Fruit fly (Drosophila melanogaster) whole organism, embryonic: Measurements from ENCODE around the gene cactin.

Experiments used
- Bgb ChIP-seq: fragments of 200-800 bp; sonication (Bioruptor generic); IDR thresholded peaks from 2 replicates; pipeline ENCODE4 v1.3.6; 2022; ENCODE audit warnings: missing biosample characterization, missing genetic modification characterization; ENCODE audit not compliant: partially characterized antibody
- Blimp-1 ChIP-seq: fragments of 200-800 bp; sonication (Bioruptor generic); optimal IDR thresholded peaks from 3 replicates; lab custom pipeline; 2018; ENCODE audit warnings: missing biosample characterization, missing genetic modification characterization, mild to moderate bottlenecking, moderate library complexity, missing genetic modification reagents
- CG10147 ChIP-seq: fragments of 200-800 bp; sonication (Bioruptor generic); optimal IDR thresholded peaks from 2 replicates; lab custom pipeline; 2019; ENCODE audit warnings: missing biosample characterization, mild to moderate bottlenecking, missing genetic modification characterization, moderate library complexity
- CG10321 ChIP-seq: fragments of 200-800 bp; sonication (Bioruptor generic); IDR thresholded peaks from 2 replicates; pipeline ENCODE4 v1.3.6; 2022; ENCODE audit warnings: missing biosample characterization, missing genetic modification characterization
- CG12155 ChIP-seq: fragments of 200-800 bp; sonication (Bioruptor generic); optimal IDR thresholded peaks from 3 replicates; lab custom pipeline; 2016; ENCODE audit warnings: missing biosample characterization, missing genetic modification characterization
- CG13287 ChIP-seq: fragments of 200-800 bp; sonication (Bioruptor generic); IDR thresholded peaks from 2 replicates; pipeline ENCODE4 v1.3.6; 2022; ENCODE audit warnings: missing biosample characterization, missing genetic modification characterization; ENCODE audit not compliant: partially characterized antibody
- CG13624 ChIP-seq: fragments of 200-800 bp; sonication (Bioruptor generic); optimal IDR thresholded peaks from 2 replicates; lab custom pipeline; 2016; ENCODE audit warnings: missing biosample characterization, missing genetic modification characterization
- CG17186 ChIP-seq: fragments of 200-800 bp; sonication (Bioruptor generic); optimal IDR thresholded peaks from 3 replicates; lab custom pipeline; 2017; ENCODE audit warnings: missing biosample characterization, missing genetic modification reagents, missing genetic modification characterization
- CG17328 ChIP-seq: fragments of 200-800 bp; sonication (Bioruptor generic); IDR thresholded peaks from 2 replicates; pipeline ENCODE4 v1.3.6; 2022; ENCODE audit warnings: missing biosample characterization, missing genetic modification characterization
- CG30020 ChIP-seq: fragments of 200-800 bp; optimal IDR thresholded peaks from 2 replicates; lab custom pipeline; 2019; ENCODE audit warnings: missing biosample characterization, mild to moderate bottlenecking, missing genetic modification characterization, moderate library complexity
- CG31388 ChIP-seq: fragments of 200-800 bp; sonication (Bioruptor generic); optimal IDR thresholded peaks from 2 replicates; lab custom pipeline; 2016; ENCODE audit warnings: missing biosample characterization, missing genetic modification characterization
- CG34376 ChIP-seq: fragments of 200-800 bp; sonication (Bioruptor generic); optimal IDR thresholded peaks from 2 replicates; lab custom pipeline; 2018; ENCODE audit warnings: missing biosample characterization, mild to moderate bottlenecking, missing genetic modification characterization
- CG8281 ChIP-seq: fragments of 200-800 bp; sonication (Bioruptor generic); optimal IDR thresholded peaks from 2 replicates; lab custom pipeline; 2018; ENCODE audit warnings: missing biosample characterization, mild to moderate bottlenecking, missing genetic modification characterization, moderate library complexity
- CG8765 ChIP-seq: fragments of 200-800 bp; sonication (Bioruptor generic); IDR thresholded peaks from 2 replicates; pipeline ENCODE4 v1.3.6; 2022; ENCODE audit warnings: missing biosample characterization, missing genetic modification characterization
- CG9437 ChIP-seq: fragments of 200-800 bp; sonication (Bioruptor generic); optimal IDR thresholded peaks from 2 replicates; lab custom pipeline; 2018; ENCODE audit warnings: missing biosample characterization, mild to moderate bottlenecking, missing genetic modification characterization
- Dbx ChIP-seq: fragments of 200-800 bp; sonication (Bioruptor generic); IDR thresholded peaks from 3 replicates; pipeline ENCODE4 v1.3.6; 2022; ENCODE audit warnings: missing biosample characterization, missing genetic modification characterization
- Drgx ChIP-seq: fragments of 200-800 bp; sonication (Bioruptor generic); IDR thresholded peaks from 2 replicates; pipeline ENCODE4 v1.3.6; 2022; ENCODE audit warnings: missing biosample characterization, missing genetic modification characterization
- HLH4C ChIP-seq: fragments of 200-800 bp; sonication (Bioruptor generic); IDR thresholded peaks from 3 replicates; pipeline ENCODE4 v1.3.6; 2022; ENCODE audit warnings: missing biosample characterization, missing genetic modification characterization; ENCODE audit not compliant: partially characterized antibody
- Hmx ChIP-seq: fragments of 200-800 bp; sonication (Bioruptor generic); optimal IDR thresholded peaks from 2 replicates; lab custom pipeline; 2016; ENCODE audit warnings: missing biosample characterization, missing genetic modification characterization
- MTF-1 ChIP-seq: fragments of 200-800 bp; sonication (Bioruptor generic); optimal IDR thresholded peaks from 2 replicates; lab custom pipeline; 2018; ENCODE audit warnings: missing biosample characterization, mild to moderate bottlenecking, missing genetic modification characterization, borderline replicate concordance
- Med ChIP-seq: fragments of 200-800 bp; sonication (Bioruptor generic); peaks from one replicate; lab custom pipeline; 2016; ENCODE audit warnings: missing biosample characterization, missing genetic modification characterization, mild to moderate bottlenecking, inconsistent platforms, moderate library complexity
- Myb ChIP-seq: fragments of 200-800 bp; sonication (Bioruptor generic); optimal IDR thresholded peaks from 2 replicates; lab custom pipeline; 2016; ENCODE audit warnings: missing biosample characterization, missing genetic modification characterization
- Pdp1 ChIP-seq, 2 experiments: fragments of 200-800 bp; sonication (Bioruptor generic); optimal IDR thresholded peaks; 3 replicates each; lab custom pipeline; 2016; ENCODE audit warnings: missing biosample characterization in 2 of 2, missing genetic modification characterization in 2 of 2, mild to moderate bottlenecking in 1 of 2, moderate library complexity in 1 of 2
- Spps ChIP-seq: fragments of 200-800 bp; sonication (Bioruptor generic); optimal IDR thresholded peaks from 2 replicates; lab custom pipeline; 2018; ENCODE audit warnings: missing biosample characterization, mild to moderate bottlenecking, missing genetic modification characterization
- Trl ChIP-seq, 3 experiments: fragments of >200 bp in 2 of 3; fragments of 200-800 bp in 1 of 3; sonication (Bioruptor generic) in 1 of 3; optimal IDR thresholded peaks; 2 replicates in 1 of 3; 3 replicates in 2 of 3; lab custom pipeline; 2016 to 2017; ENCODE audit warnings: missing biosample characterization in 1 of 3, missing genetic modification characterization in 1 of 3
- YL-1 ChIP-seq: fragments of 200-800 bp; sonication (Bioruptor generic); optimal IDR thresholded peaks from 3 replicates; lab custom pipeline; 2017; ENCODE audit warnings: missing biosample characterization, mild to moderate bottlenecking, missing genetic modification characterization
- bbx ChIP-seq: fragments of 200-800 bp; sonication (Bioruptor generic); IDR thresholded peaks from 2 replicates; pipeline ENCODE4 v1.3.6; 2022; ENCODE audit warnings: missing biosample characterization, missing genetic modification characterization; ENCODE audit not compliant: partially characterized antibody
- chinmo ChIP-seq: fragments of 200-800 bp; sonication (Bioruptor generic); IDR thresholded peaks from 4 replicates; pipeline ENCODE4 v1.3.6; 2022; ENCODE audit warnings: missing biosample characterization, missing genetic modification characterization; ENCODE audit not compliant: partially characterized antibody
- crp ChIP-seq, 2 experiments: fragments of 200-800 bp; sonication (Bioruptor generic); optimal IDR thresholded peaks; 2 replicates in 1 of 2; 3 replicates in 1 of 2; lab custom pipeline; 2017; ENCODE audit warnings: missing biosample characterization in 2 of 2, missing genetic modification characterization in 2 of 2, mild to moderate bottlenecking in 1 of 2, moderate library complexity in 1 of 2
- dm ChIP-seq: fragments of 200-800 bp; sonication (Bioruptor generic); optimal IDR thresholded peaks from 3 replicates; lab custom pipeline; 2016; ENCODE audit warnings: missing biosample characterization, missing genetic modification characterization
- fu2 ChIP-seq: fragments of 200-800 bp; sonication (Bioruptor generic); optimal IDR thresholded peaks from 2 replicates; lab custom pipeline; 2016; ENCODE audit warnings: missing biosample characterization, missing genetic modification characterization
- gem ChIP-seq: fragments of 200-800 bp; sonication (Bioruptor generic); optimal IDR thresholded peaks from 2 replicates; lab custom pipeline; 2019; ENCODE audit warnings: missing biosample characterization, mild to moderate bottlenecking, missing genetic modification characterization, moderate library complexity
- gfzf ChIP-seq: fragments of 200-800 bp; sonication (Bioruptor generic); optimal IDR thresholded peaks from 2 replicates; lab custom pipeline; 2016; ENCODE audit warnings: missing biosample characterization, mild to moderate bottlenecking, missing genetic modification characterization, moderate library complexity
- klu ChIP-seq: fragments of 200-800 bp; sonication (Bioruptor generic); IDR thresholded peaks from 2 replicates; pipeline ENCODE4 v1.3.6; 2022; ENCODE audit warnings: missing biosample characterization, missing genetic modification characterization
- nom ChIP-seq: fragments of 200-800 bp; sonication (Bioruptor generic); optimal IDR thresholded peaks from 2 replicates; lab custom pipeline; 2017; ENCODE audit warnings: missing biosample characterization, missing genetic modification characterization, mild to moderate bottlenecking, moderate library complexity, missing genetic modification reagents
- pb ChIP-seq: fragments of 200-800 bp; sonication (Bioruptor generic); optimal IDR thresholded peaks from 3 replicates; lab custom pipeline; 2016; ENCODE audit warnings: missing biosample characterization, missing genetic modification characterization
- psq ChIP-seq: fragments of 200-800 bp; sonication (Bioruptor generic); optimal IDR thresholded peaks from 2 replicates; lab custom pipeline; 2017; ENCODE audit warnings: missing biosample characterization, missing genetic modification characterization
- pzg ChIP-seq: fragments of 200-800 bp; sonication (Bioruptor generic); optimal IDR thresholded peaks from 3 replicates; lab custom pipeline; 2018; ENCODE audit warnings: missing biosample characterization, mild to moderate bottlenecking, missing genetic modification characterization, moderate library complexity
- salm ChIP-seq: fragments of 200-800 bp; sonication (Bioruptor generic); optimal IDR thresholded peaks from 2 replicates; lab custom pipeline; 2018; ENCODE audit warnings: missing biosample characterization, mild to moderate bottlenecking, missing genetic modification characterization
- sens ChIP-seq: fragments of 200-800 bp; sonication (Bioruptor generic); peaks from one replicate; lab custom pipeline; 2016; ENCODE audit warnings: missing biosample characterization, missing genetic modification characterization
- sug ChIP-seq: fragments of 200-800 bp; optimal IDR thresholded peaks from 2 replicates; lab custom pipeline; 2019; ENCODE audit warnings: missing biosample characterization, mild to moderate bottlenecking, missing genetic modification characterization, moderate library complexity
- vvl ChIP-seq: fragments of 200-800 bp; sonication (Bioruptor generic); IDR thresholded peaks from 2 replicates; pipeline ENCODE4 v1.3.6; 2022; ENCODE audit warnings: missing biosample characterization, missing genetic modification characterization

The cactin gene

DNA sequence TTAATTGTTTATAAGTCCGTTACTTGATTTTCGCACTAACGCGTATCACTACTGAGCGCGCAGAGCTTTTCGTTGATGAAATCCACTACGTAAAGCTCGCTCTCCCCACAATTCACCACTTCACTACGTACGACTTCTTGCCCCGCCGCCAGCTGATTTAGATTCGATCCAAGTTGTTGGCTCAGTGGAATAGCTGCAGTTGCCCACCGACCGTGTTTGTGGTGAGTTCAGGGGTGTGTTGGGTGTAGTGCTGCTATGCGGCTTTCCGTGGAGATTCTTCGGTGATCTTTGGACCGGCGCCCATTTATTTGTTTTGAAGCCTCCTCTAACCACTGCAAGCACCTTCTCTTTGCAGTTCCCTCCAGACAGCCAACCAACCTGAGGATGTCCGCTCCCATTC, 44.3 kb downstream of the cactin start:
- TF ChIP-seq vvl (GFP tag; lab: Robert Waterston, UW): no peak
- peak; percentile 29 for TF ChIP-seq sens (GFP tag; lab: Kevin White, UChicago)
- TF ChIP-seq pb (GFP tag; lab: Kevin White, UChicago): no peak
- TF ChIP-seq klu (GFP tag; lab: Robert Waterston, UW): no peak
- no peak for TF ChIP-seq CG8281 (tag; lab: Kevin White, UChicago)
- TF ChIP-seq CG13287 (GFP tag; lab: Robert Waterston, UW): peak; percentile 23; the same call in 1 of the 2 replicates
- peak; percentile 71 for TF ChIP-seq Drgx
- no peak for TF ChIP-seq psq
- no peak for TF ChIP-seq salm (tag; lab: Kevin White, UChicago)
- no peak for TF ChIP-seq CG12155
- no peak for TF ChIP-seq Dbx (GFP tag; lab: Robert Waterston, UW)
- TF ChIP-seq dm (GFP tag; lab: Kevin White, UChicago): no peak
- no peak for TF ChIP-seq CG8765
- no peak for TF ChIP-seq YL-1 (GFP tag; lab: Kevin White, UChicago)
- TF ChIP-seq Hmx: no peak
- 0 out of 2 replicates have a peak, but pooled peaks have one; percentile 34 for TF ChIP-seq bbx
- peak; percentile 17 for TF ChIP-seq Myb
- TF ChIP-seq nom (GFP tag; lab: Kevin White, UChicago): peak; percentile 88
- peak; percentile 1 for TF ChIP-seq sug (tag; lab: Kevin White, UChicago)
- no peak for TF ChIP-seq CG31388 (GFP tag; lab: Kevin White, UChicago)
- peak in 1 of 2 experiments; percentile 48 for TF ChIP-seq crp (GFP tag; optimal IDR thresholded peaks at IDR 0.05; lab: Kevin White, UChicago)
- no peak for TF ChIP-seq Blimp-1 (GFP tag; lab: Kevin White, UChicago)
- peak; percentile 64; the same call in 1 of the 4 replicates for TF ChIP-seq chinmo (GFP tag; lab: Robert Waterston, UW)
- no peak for TF ChIP-seq Bgb (GFP tag; lab: Robert Waterston, UW)
- no peak for TF ChIP-seq Spps
- TF ChIP-seq CG10147 (GFP tag; lab: Kevin White, UChicago): no peak
- peak; percentile 89 for TF ChIP-seq CG9437 (GFP tag; lab: Kevin White, UChicago)
- TF ChIP-seq Trl (optimal IDR thresholded peaks at IDR 0.05; lab: Kevin White, UChicago): peak in 1 of 2 experiments; percentile 13
- no peak for TF ChIP-seq Trl (GFP tag; optimal IDR thresholded peaks at IDR 0.05; lab: Kevin White, UChicago)
- no peak for TF ChIP-seq CG17328
- peak; percentile 6 for TF ChIP-seq pzg (GFP tag; lab: Kevin White, UChicago)
- TF ChIP-seq CG30020 (tag; lab: Kevin White, UChicago): no peak
- peak; percentile 31 for TF ChIP-seq gfzf (GFP tag; lab: Kevin White, UChicago)
- TF ChIP-seq Med (GFP tag; lab: Kevin White, UChicago): peak; percentile 70
- peak; percentile 40 for TF ChIP-seq CG34376 (GFP tag; lab: Kevin White, UChicago)
- TF ChIP-seq, all 482 proteins: peak for 15

DNA sequence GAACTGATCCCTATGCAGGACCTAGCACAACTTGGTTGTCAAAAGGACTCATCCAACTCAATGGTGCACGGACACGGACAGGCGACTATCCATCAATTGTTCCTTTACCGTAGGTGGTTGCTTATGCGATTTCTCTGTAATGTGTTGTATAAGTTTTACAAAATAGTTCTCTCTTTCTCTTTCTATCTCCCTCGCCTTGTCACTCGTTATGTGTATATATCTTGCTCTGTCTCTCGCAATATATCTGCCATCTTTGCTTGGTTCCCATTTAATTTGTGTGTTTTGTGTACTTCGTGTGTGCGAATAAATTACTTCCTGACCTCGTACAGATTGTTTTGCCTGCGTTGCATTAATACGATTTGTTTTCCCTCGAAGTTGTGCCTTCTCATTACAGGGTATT, 46.8 kb downstream of the cactin start:
- TF ChIP-seq gem (tag; lab: Kevin White, UChicago) (no peak), Pdp1 (GFP tag; optimal IDR thresholded peaks at IDR 0.05; lab: Kevin White, UChicago) (peak in 1 of 2 experiments; percentile 91), fu2 (no peak), CG13624 (GFP tag; lab: Kevin White, UChicago) (no peak), CG17186 (GFP tag; lab: Kevin White, UChicago) (no peak), HLH4C (GFP tag; lab: Robert Waterston, UW) (no peak), MTF-1 (GFP tag; lab: Kevin White, UChicago) (no peak), CG10321 (GFP tag; lab: Robert Waterston, UW) (peak; percentile 78)
